Worm (Caenorhabditis elegans) whole organism, L2 larva: ENCODE data around the gene str-56.
A peak's percentile ranks its signal among the peaks of the same experiment; 100 is the strongest.

Experiments
- C34F6.9 ChIP-seq: fragments of 150-350 bp; optimal IDR thresholded peaks from 2 replicates; lab custom pipeline; 2014; ENCODE audit warnings: missing biosample characterization, missing genetic modification characterization
- F13H6.1 ChIP-seq: sonication (generic microtip); optimal IDR thresholded peaks from 2 replicates; lab custom pipeline; 2016; ENCODE audit warnings: missing genetic modification characterization, missing compliant biosample characterization
- Y55F3AM.14 ChIP-seq: fragments of 200-800 bp; sonication (Bioruptor generic); optimal IDR thresholded peaks from 2 replicates; lab custom pipeline; 2018; ENCODE audit warnings: mild to moderate bottlenecking, missing genetic modification characterization, missing compliant biosample characterization
- alr-1 ChIP-seq: fragments of 150-350 bp; optimal IDR thresholded peaks from 2 replicates; lab custom pipeline; 2014; ENCODE audit warnings: missing biosample characterization, missing genetic modification characterization
- aly-2 ChIP-seq: fragments of 150-350 bp; optimal IDR thresholded peaks from 2 replicates; lab custom pipeline; 2014; ENCODE audit warnings: missing biosample characterization, missing genetic modification characterization
- blmp-1 ChIP-seq: sonication (generic microtip); optimal IDR thresholded peaks from 2 replicates; lab custom pipeline; 2017; ENCODE audit warnings: missing genetic modification characterization, mild to moderate bottlenecking, missing compliant biosample characterization, antibody characterized with exemption, moderate library complexity; ENCODE audit not compliant: insufficient read depth
- ceh-16 ChIP-seq: fragments of 150-350 bp; optimal IDR thresholded peaks from 2 replicates; lab custom pipeline; 2014; ENCODE audit warnings: missing biosample characterization, missing genetic modification characterization
- ceh-82 ChIP-seq: fragments of 150-350 bp; optimal IDR thresholded peaks from 2 replicates; lab custom pipeline; 2014; ENCODE audit warnings: missing biosample characterization, missing genetic modification characterization
- dmd-4 ChIP-seq: sonication (generic microtip); optimal IDR thresholded peaks from 2 replicates; lab custom pipeline; 2017; ENCODE audit warnings: missing biosample characterization, missing genetic modification characterization
- elt-1 ChIP-seq: fragments of 150-350 bp; optimal IDR thresholded peaks from 2 replicates; lab custom pipeline; 2014; ENCODE audit warnings: missing biosample characterization, missing genetic modification characterization
- elt-3 ChIP-seq: sonication (generic microtip); optimal IDR thresholded peaks from 2 replicates; lab custom pipeline; 2017; ENCODE audit warnings: missing biosample characterization, missing genetic modification characterization
- fos-1 ChIP-seq: fragments of 150-350 bp; optimal IDR thresholded peaks from 2 replicates; lab custom pipeline; 2014; ENCODE audit warnings: missing biosample characterization, missing genetic modification characterization
- gmeb-1 ChIP-seq: fragments of 150-350 bp; optimal IDR thresholded peaks from 2 replicates; lab custom pipeline; 2014; ENCODE audit warnings: missing biosample characterization, missing genetic modification characterization
- lin-11 ChIP-seq: fragments of 150-350 bp; sonication (generic microtip); optimal IDR thresholded peaks from 2 replicates; lab custom pipeline; 2014; ENCODE audit warnings: missing biosample characterization, missing genetic modification characterization, inconsistent platforms, mixed read lengths
- mab-5 ChIP-seq: fragments of 150-350 bp; optimal IDR thresholded peaks from 2 replicates; lab custom pipeline; 2014; ENCODE audit warnings: missing biosample characterization, missing genetic modification characterization
- mbf-1 ChIP-seq: sonication (generic microtip); optimal IDR thresholded peaks from 2 replicates; lab custom pipeline; 2017; ENCODE audit warnings: missing biosample characterization, missing genetic modification characterization
- mdl-1 ChIP-seq, 2 experiments: fragments of 150-350 bp in 1 of 2; sonication (generic microtip) in 1 of 2; optimal IDR thresholded peaks; 2 replicates each; lab custom pipeline; 2017; ENCODE audit warnings: missing biosample characterization in 2 of 2, missing genetic modification characterization in 2 of 2
- nhr-10 ChIP-seq: sonication (generic microtip); optimal IDR thresholded peaks from 2 replicates; lab custom pipeline; 2017; ENCODE audit warnings: missing biosample characterization, missing genetic modification characterization
- nhr-12 ChIP-seq: fragments of 150-350 bp; optimal IDR thresholded peaks from 2 replicates; lab custom pipeline; 2014; ENCODE audit warnings: missing biosample characterization, missing genetic modification characterization
- nhr-129 ChIP-seq: fragments of 150-350 bp; optimal IDR thresholded peaks from 2 replicates; lab custom pipeline; 2014; ENCODE audit warnings: missing biosample characterization, missing genetic modification characterization
- nhr-237 ChIP-seq: fragments of 150-350 bp; optimal IDR thresholded peaks from 2 replicates; lab custom pipeline; 2014; ENCODE audit warnings: missing biosample characterization, missing genetic modification characterization
- nhr-25 ChIP-seq: fragments of 150-350 bp; sonication (generic microtip); optimal IDR thresholded peaks from 3 replicates; lab custom pipeline; 2014; ENCODE audit warnings: missing biosample characterization, missing genetic modification characterization
- nhr-6 ChIP-seq: fragments of 150-350 bp; optimal IDR thresholded peaks from 2 replicates; lab custom pipeline; 2014; ENCODE audit warnings: missing biosample characterization, missing genetic modification characterization
- nhr-77 ChIP-seq: fragments of 150-350 bp; optimal IDR thresholded peaks from 2 replicates; lab custom pipeline; 2014; ENCODE audit warnings: missing biosample characterization, missing genetic modification characterization
- peb-1 ChIP-seq: fragments of 150-350 bp; optimal IDR thresholded peaks from 2 replicates; lab custom pipeline; 2014; ENCODE audit warnings: missing biosample characterization, missing genetic modification characterization
- sem-4 ChIP-seq: fragments of 150-350 bp; optimal IDR thresholded peaks from 2 replicates; lab custom pipeline; 2014; ENCODE audit warnings: missing biosample characterization, missing genetic modification reagents, missing genetic modification characterization
- sma-3 ChIP-seq: sonication (generic microtip); optimal IDR thresholded peaks from 2 replicates; lab custom pipeline; 2016; ENCODE audit warnings: missing genetic modification reagents, missing genetic modification characterization, missing compliant biosample characterization
- sma-9 ChIP-seq, 2 experiments: fragments of 150-350 bp in 1 of 2; sonication (generic microtip) in 1 of 2; optimal IDR thresholded peaks; 2 replicates each; lab custom pipeline; 2014 to 2016; ENCODE audit warnings: missing genetic modification characterization in 2 of 2, mild to moderate bottlenecking in 1 of 2, missing biosample characterization in 1 of 2, missing compliant biosample characterization in 1 of 2, missing genetic modification reagents in 1 of 2, moderate library complexity in 1 of 2
- snpc-4 ChIP-seq: fragments of 150-350 bp; optimal IDR thresholded peaks from 2 replicates; lab custom pipeline; 2014; ENCODE audit warnings: missing biosample characterization, missing genetic modification characterization
- unc-39 ChIP-seq: fragments of 150-350 bp; optimal IDR thresholded peaks from 2 replicates; lab custom pipeline; 2014; ENCODE audit warnings: missing biosample characterization, missing genetic modification characterization
- unc-55 ChIP-seq: fragments of 150-350 bp; sonication (generic microtip); optimal IDR thresholded peaks from 3 replicates; lab custom pipeline; 2014; ENCODE audit warnings: missing biosample characterization, missing genetic modification reagents, missing genetic modification characterization
- unc-62 ChIP-seq: fragments of 150-350 bp; optimal IDR thresholded peaks from 2 replicates; lab custom pipeline; 2014; ENCODE audit warnings: missing biosample characterization, missing genetic modification reagents, missing genetic modification characterization
- ztf-11 ChIP-seq: sonication (generic microtip); optimal IDR thresholded peaks from 2 replicates; lab custom pipeline; 2017; ENCODE audit warnings: missing biosample characterization, missing genetic modification characterization

The str-56 gene

ce11 chrV:15890115-15890514 is 17.7 kb downstream of the str-56 start:
- no peak for TF ChIP-seq mdl-1 (tag; optimal IDR thresholded peaks at IDR 0.05; lab: Kevin White, UChicago)
- TF ChIP-seq fos-1 (tag; lab: Kevin White, UChicago) = peak; percentile 88

DNA sequence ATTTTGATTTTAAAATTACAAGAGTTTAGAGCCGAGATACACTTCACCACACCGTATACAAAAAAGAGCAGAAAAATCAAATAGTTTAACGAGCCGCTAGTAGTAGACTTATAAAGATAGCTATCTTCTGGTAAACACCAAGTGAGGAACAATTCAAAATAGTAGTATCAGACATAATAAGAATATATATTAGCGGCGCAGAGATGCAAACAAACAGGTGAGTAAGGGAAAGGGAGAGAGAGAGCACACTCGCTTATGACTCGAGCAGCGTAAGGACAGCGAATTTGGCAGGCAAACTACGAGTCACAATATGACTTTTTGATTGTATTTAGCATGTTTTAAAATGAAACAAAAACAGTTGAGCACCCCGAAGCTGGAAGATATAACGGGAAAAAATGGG is 18.9 kb downstream of the str-56 start:
- TF ChIP-seq nhr-237 (tag; lab: Kevin White, UChicago) (no peak), fos-1 (tag; lab: Kevin White, UChicago) (peak; percentile 84), unc-55 (GFP tag; lab: Kevin White, UChicago) (no peak), ceh-16 (tag; lab: Kevin White, UChicago) (no peak), sma-9 (GFP tag; optimal IDR thresholded peaks at IDR 0.05; lab: Kevin White, UChicago) (peak; percentile 10), sma-9 (tag; optimal IDR thresholded peaks at IDR 0.05; lab: Kevin White, UChicago) (no peak), blmp-1 (tag; lab: Kevin White, UChicago) (no peak), nhr-25 (tag; lab: Kevin White, UChicago) (no peak), lin-11 (tag; lab: Kevin White, UChicago) (no peak), sma-3 (no peak), gmeb-1 (tag; lab: Kevin White, UChicago) (no peak), nhr-77 (tag; lab: Kevin White, UChicago) (no peak)
- TF ChIP-seq, all 48 proteins: peak for 2

- TF ChIP-seq peb-1 (tag; lab: Kevin White, UChicago) (no peak), dmd-4 (no peak), F13H6.1 (tag; lab: Kevin White, UChicago) (no peak), ztf-11 (tag; lab: Kevin White, UChicago) (no peak), elt-3 (tag; lab: Kevin White, UChicago) (no peak), unc-39 (tag; lab: Kevin White, UChicago) (no peak), alr-1 (tag; lab: Kevin White, UChicago) (no peak), sem-4 (no peak), mab-5 (tag; lab: Kevin White, UChicago) (no peak), mbf-1 (no peak), C34F6.9 (no peak), blmp-1 (tag; lab: Kevin White, UChicago) (no peak), unc-62 (GFP tag; lab: Kevin White, UChicago) (no peak), nhr-12 (tag; lab: Kevin White, UChicago) (no peak), aly-2 (no peak)
These were observed 19.4 kb downstream of the str-56 start, which contains the start of gene T06C12.12 for ce11 chrV:15891761-15892160. Gene T06C12.12 (plus strand): TSS chrV:15892061.

DNA sequence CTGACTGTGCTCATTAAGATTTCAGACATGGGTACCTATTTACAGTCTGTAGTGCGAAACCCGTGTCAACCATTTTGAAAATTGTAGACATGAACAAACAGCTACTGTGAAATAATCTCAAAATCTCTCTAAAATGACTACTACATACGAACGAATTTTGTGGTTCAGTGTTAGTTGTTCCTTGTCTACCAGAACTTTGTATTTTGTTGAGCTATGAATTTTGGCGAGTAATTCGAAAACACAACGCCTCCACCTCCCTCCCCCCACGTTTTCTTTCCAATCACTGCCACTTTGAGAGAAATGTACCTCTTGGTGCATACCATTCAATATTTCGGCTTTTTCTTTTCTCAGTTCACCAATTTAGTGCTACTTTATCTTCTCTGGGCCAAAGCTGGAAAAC is 20.3 kb downstream of the str-56 start, which contains the start of gene T06C12.11:
Gene T06C12.11, plus strand, starts transcription at position 301 of the 400 bp plus-strand sequence.
- TF ChIP-seq ztf-11 (tag; lab: Kevin White, UChicago) (no peak), nhr-77 (tag; lab: Kevin White, UChicago) (no peak), nhr-10 (tag; lab: Kevin White, UChicago) (no peak), Y55F3AM.14 (GFP tag; lab: Kevin White, UChicago) (no peak), F13H6.1 (tag; lab: Kevin White, UChicago) (no peak)

- TF ChIP-seq dmd-4 = no peak
- no peak for TF ChIP-seq Y55F3AM.14 (GFP tag; lab: Kevin White, UChicago)
- no peak for TF ChIP-seq sma-9 (GFP tag; optimal IDR thresholded peaks at IDR 0.05; lab: Kevin White, UChicago)
- TF ChIP-seq sma-9 (tag; optimal IDR thresholded peaks at IDR 0.05; lab: Kevin White, UChicago) = no peak
- TF ChIP-seq sem-4 = no peak
- no peak for TF ChIP-seq peb-1 (tag; lab: Kevin White, UChicago)
- TF ChIP-seq nhr-129 (tag; lab: Kevin White, UChicago) = no peak
- TF ChIP-seq gmeb-1 (tag; lab: Kevin White, UChicago) = no peak
- no peak for TF ChIP-seq nhr-10 (tag; lab: Kevin White, UChicago)
- TF ChIP-seq snpc-4 (tag; lab: Kevin White, UChicago) = no peak
- TF ChIP-seq unc-39 (tag; lab: Kevin White, UChicago) = no peak
- no peak for TF ChIP-seq fos-1 (tag; lab: Kevin White, UChicago)
- TF ChIP-seq ceh-82 (tag; lab: Kevin White, UChicago) = no peak
- TF ChIP-seq nhr-6 (tag; lab: Kevin White, UChicago) = no peak
- TF ChIP-seq elt-1 (tag; lab: Kevin White, UChicago) = no peak
- TF ChIP-seq mbf-1 = no peak
- TF ChIP-seq mdl-1 (tag; optimal IDR thresholded peaks at IDR 0.05; lab: Kevin White, UChicago) = no peak
- TF ChIP-seq nhr-12 (tag; lab: Kevin White, UChicago) = no peak
These were observed 24.3 kb downstream of the str-56 start, which contains the start of gene nhr-213 for ce11 chrV:15896671-15897070. Gene nhr-213 (minus strand): TSS chrV:15896771.
